Fruit fly (Drosophila melanogaster): ENCODE measurements around the gene Toll-9.
A peak's percentile ranks its signal among the peaks of the same experiment; 100 is the strongest.

Toll-9 gene

dm6 chr3L:20398243-20399222 lies 32.0 kb upstream of the Toll-9 start (continued):
- TF ChIP-seq Gug (GFP tag; IDR thresholded peaks at IDR 0.05), result peak; percentile 52; the same call in 1 of the 2 replicates
- TF ChIP-seq OdsH (GFP tag; optimal IDR thresholded peaks at IDR 0.05), result peak; percentile 79
- peak; percentile 50 for TF ChIP-seq Ets21C (GFP tag; optimal IDR thresholded peaks at IDR 0.05)
- TF ChIP-seq Hr4 (GFP tag; optimal IDR thresholded peaks at IDR 0.05), result peak; percentile 88
- peak; percentile 75 for TF ChIP-seq fd59A (GFP tag; optimal IDR thresholded peaks at IDR 0.05)
- peak; percentile 77 for TF ChIP-seq CG11762 (GFP tag; optimal IDR thresholded peaks at IDR 0.05; ENCODE audit: insufficient read depth)
- TF ChIP-seq CG8319 (GFP tag; optimal IDR thresholded peaks at IDR 0.05), result peak; percentile 69
- peak; percentile 79 for TF ChIP-seq esn (GFP tag; optimal IDR thresholded peaks at IDR 0.05)
- TF ChIP-seq svp (GFP tag), result peak; percentile 89
- TF ChIP-seq Sox14 (GFP tag; optimal IDR thresholded peaks at IDR 0.05), result peak; percentile 77
- peak; percentile 69 for TF ChIP-seq CG16779 (tag; optimal IDR thresholded peaks at IDR 0.05)
- TF ChIP-seq CG32006 (GFP tag; optimal IDR thresholded peaks at IDR 0.05), result peak; percentile 95
- TF ChIP-seq pdm3 (GFP tag; optimal IDR thresholded peaks at IDR 0.05), result peak; percentile 85
- peak; percentile 2 for TF ChIP-seq fd85E (GFP tag; optimal IDR thresholded peaks at IDR 0.05)
- peak; percentile 73 for TF ChIP-seq topi (GFP tag; optimal IDR thresholded peaks at IDR 0.05)
- TF ChIP-seq CG4318 (GFP tag; optimal IDR thresholded peaks at IDR 0.05), result peak; percentile 88
- peak; percentile 67 for TF ChIP-seq dsx (GFP tag; optimal IDR thresholded peaks at IDR 0.05; ENCODE audit: poor library complexity, severe bottlenecking)
- peak; percentile 62 for TF ChIP-seq CG11902 (GFP tag; optimal IDR thresholded peaks at IDR 0.05)
- TF ChIP-seq Sox102F (GFP tag; optimal IDR thresholded peaks at IDR 0.05), result peak; percentile 78
- TF ChIP-seq CG6792 (GFP tag; optimal IDR thresholded peaks at IDR 0.05), result peak; percentile 78
- peak; percentile 84 for TF ChIP-seq CG3919 (GFP tag; optimal IDR thresholded peaks at IDR 0.05)
- peak; percentile 11 for TF ChIP-seq Eip93F (GFP tag; optimal IDR thresholded peaks at IDR 0.05)
- TF ChIP-seq Hr38 (GFP tag; optimal IDR thresholded peaks at IDR 0.05), result no peak
- peak; percentile 64 for TF ChIP-seq CG6163 (GFP tag; IDR thresholded peaks at IDR 0.05)
- TF ChIP-seq Smox (GFP tag; optimal IDR thresholded peaks at IDR 0.05), result peak; percentile 75
- TF ChIP-seq CG34406 (GFP tag; optimal IDR thresholded peaks at IDR 0.05), result peak; percentile 80
- TF ChIP-seq CG8119 (GFP tag; IDR thresholded peaks at IDR 0.05), result peak; percentile 76
- TF ChIP-seq Met (GFP tag; optimal IDR thresholded peaks at IDR 0.05), result peak; percentile 76
- TF ChIP-seq CG9139 (GFP tag; optimal IDR thresholded peaks at IDR 0.05), result peak; percentile 12
- TF ChIP-seq CG10669 (GFP tag; optimal IDR thresholded peaks at IDR 0.05), result peak; percentile 70
- TF ChIP-seq Blimp-1 (GFP tag; optimal IDR thresholded peaks at IDR 0.05), result no peak
- peak; percentile 82 for TF ChIP-seq CG10631 (GFP tag; optimal IDR thresholded peaks at IDR 0.05)

dm6 chr3L:20397770-20398169 lies 31.2 kb upstream of the Toll-9 start:
- TF ChIP-seq ss (GFP tag; optimal IDR thresholded peaks at IDR 0.05) (no peak), CG11294 (GFP tag; IDR thresholded peaks at IDR 0.05) (no peak), Ets21C (GFP tag; optimal IDR thresholded peaks at IDR 0.05) (no peak), Ets96B (tag; optimal IDR thresholded peaks at IDR 0.05) (no peak), CG6808 (GFP tag; optimal IDR thresholded peaks at IDR 0.05) (no peak), CG32006 (GFP tag; optimal IDR thresholded peaks at IDR 0.05) (no peak), CG3032 (tag; optimal IDR thresholded peaks at IDR 0.05) (no peak), Gug (GFP tag; IDR thresholded peaks at IDR 0.05) (no peak), CG6792 (GFP tag; optimal IDR thresholded peaks at IDR 0.05) (no peak), CG6276 (GFP tag; optimal IDR thresholded peaks at IDR 0.05) (no peak), CG11902 (GFP tag; optimal IDR thresholded peaks at IDR 0.05) (no peak), Hr39 (GFP tag; optimal IDR thresholded peaks at IDR 0.05) (no peak), Sox102F (GFP tag; optimal IDR thresholded peaks at IDR 0.05) (no peak), topi (GFP tag; optimal IDR thresholded peaks at IDR 0.05) (no peak), CG10669 (GFP tag; optimal IDR thresholded peaks at IDR 0.05) (no peak), CG16779 (tag; optimal IDR thresholded peaks at IDR 0.05) (no peak), CG3919 (GFP tag; optimal IDR thresholded peaks at IDR 0.05) (no peak), achi (GFP tag; optimal IDR thresholded peaks at IDR 0.05) (no peak), net (GFP tag; optimal IDR thresholded peaks at IDR 0.05) (no peak), esn (GFP tag; optimal IDR thresholded peaks at IDR 0.05) (no peak)
